Fruit fly (Drosophila melanogaster) Kc167 (cell line): Measurements from ENCODE around the gene CG13671.

Source experiments
- Myc ChIP-seq: fragments of >200 bp; optimal IDR thresholded peaks from 2 replicates; lab custom pipeline; 2017; ENCODE audit warnings: missing external identifiers
- Sin3A ChIP-seq: fragments of >200 bp; optimal IDR thresholded peaks from 2 replicates; lab custom pipeline; 2018; ENCODE audit warnings: missing external identifiers
- h ChIP-seq: fragments of >200 bp; optimal IDR thresholded peaks from 3 replicates; lab custom pipeline; 2018; ENCODE audit warnings: missing external identifiers
- insv ChIP-seq: fragments of >200 bp; optimal IDR thresholded peaks from 3 replicates; lab custom pipeline; 2018; ENCODE audit warnings: missing external identifiers
- psq ChIP-seq: fragments of >200 bp; optimal IDR thresholded peaks from 2 replicates; lab custom pipeline; 2017; ENCODE audit warnings: missing external identifiers
- ttk ChIP-seq: sonication (Bioruptor generic); optimal IDR thresholded peaks from 2 replicates; lab custom pipeline; 2017; ENCODE audit warnings: missing external identifiers

The CG13671 gene

DNA sequence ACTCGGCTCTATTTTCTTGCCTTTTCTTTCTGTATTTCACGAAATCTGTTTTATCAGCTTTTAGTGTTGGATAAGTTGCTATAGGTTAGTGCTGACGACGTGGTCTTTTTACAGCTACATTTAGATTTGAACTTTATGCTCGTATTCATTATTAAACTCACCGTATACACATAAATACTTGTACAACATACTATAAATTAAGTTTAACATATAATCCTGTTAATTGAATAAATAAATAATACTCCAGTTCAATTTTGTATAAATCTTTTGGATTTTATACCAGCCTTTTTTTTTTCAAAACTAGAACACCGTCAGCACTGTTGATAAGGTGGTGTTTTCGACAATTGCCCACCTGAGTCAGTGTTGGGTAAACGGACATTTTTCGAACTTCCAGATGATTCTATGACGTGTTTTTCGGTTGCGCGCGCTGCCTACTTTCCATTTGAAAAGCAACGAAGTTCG lies 9.1 kb downstream of the CG13671 start, which contains the start of gene BI-1:
Gene BI-1, minus strand, starts transcription at position 51 of the 462 bp plus-strand sequence.
- TF ChIP-seq insv (lab: Kevin White, UChicago): no peak

DNA sequence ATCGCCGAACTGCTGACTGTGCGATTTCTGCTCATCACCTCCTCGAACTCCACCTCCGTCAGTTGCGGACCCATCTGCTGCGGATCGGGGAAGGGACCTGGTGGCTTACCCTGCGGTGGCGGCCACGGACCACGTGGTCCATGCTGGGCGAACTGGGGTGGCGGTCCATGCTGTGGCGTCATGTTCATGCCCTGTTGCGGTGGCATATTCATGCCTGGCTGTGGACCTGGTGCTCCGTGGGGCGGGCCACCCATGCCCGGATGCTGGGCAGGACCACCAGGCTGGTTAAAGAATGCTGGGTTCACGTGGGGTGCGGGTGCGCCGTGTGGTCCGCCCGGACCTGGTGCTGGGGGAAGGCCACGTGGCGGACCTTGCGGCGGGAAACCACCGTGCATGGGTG lies 12.4 kb downstream of the CG13671 start:
- TF ChIP-seq insv (lab: Kevin White, UChicago) (no peak), Myc (lab: Kevin White, UChicago) (no peak), ttk (lab: Kevin White, UChicago) (no peak), Sin3A (no peak), h (lab: Kevin White, UChicago) (no peak), psq (lab: Kevin White, UChicago) (no peak)

DNA sequence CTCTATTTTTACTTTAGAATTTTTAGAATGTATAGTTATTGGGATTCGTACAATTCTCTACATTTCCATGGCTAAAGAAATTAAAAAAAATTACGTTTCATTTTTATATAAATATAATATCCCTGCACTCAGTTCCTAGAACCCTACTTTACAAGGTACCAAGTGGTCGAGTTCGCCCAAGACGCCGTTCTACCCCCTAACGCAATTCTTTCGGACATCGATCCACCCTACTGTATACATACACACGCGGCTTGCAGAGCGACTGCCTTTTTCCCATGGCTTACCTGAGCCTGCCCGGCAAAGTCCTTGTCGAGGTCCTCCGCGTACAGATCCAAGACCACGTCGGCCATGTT lies 14.9 kb downstream of the CG13671 start:
- TF ChIP-seq insv (lab: Kevin White, UChicago) (no peak), psq (lab: Kevin White, UChicago) (no peak), Myc (lab: Kevin White, UChicago) (no peak), h (lab: Kevin White, UChicago) (no peak), Sin3A (no peak), ttk (lab: Kevin White, UChicago) (no peak)

DNA sequence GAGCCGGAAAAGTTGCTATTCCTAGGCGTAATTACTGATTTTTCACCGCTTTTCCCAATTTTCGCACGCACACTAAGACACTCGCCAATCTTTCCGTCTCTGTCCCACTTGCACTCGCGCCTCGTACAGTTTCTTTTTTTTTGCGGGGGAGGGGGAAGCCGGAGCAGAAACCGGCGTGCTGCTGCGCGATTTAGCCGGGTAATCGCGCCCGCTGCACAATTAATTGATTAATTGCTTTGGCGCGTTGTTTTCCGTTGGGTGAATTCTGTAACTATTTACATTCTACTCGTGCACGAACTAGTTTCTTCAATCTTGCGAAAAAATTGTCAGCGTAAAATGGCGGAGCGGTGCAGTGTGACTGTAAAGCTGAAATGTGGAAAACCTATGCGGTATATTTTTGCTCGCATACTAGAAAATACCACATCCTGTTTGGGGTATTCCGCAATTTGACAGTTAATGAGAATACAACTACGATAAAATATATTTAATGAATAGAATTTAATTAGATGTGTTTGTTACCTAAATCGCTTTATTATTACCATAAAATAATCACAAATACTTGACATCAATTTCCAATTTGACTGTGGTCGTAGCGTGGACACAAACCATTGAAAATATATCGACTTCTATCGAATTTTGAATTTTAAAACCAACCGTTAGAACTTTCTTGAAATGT lies 15.4 kb downstream of the CG13671 start, which contains the start of gene Cpsf6:
Gene Cpsf6, minus strand, starts transcription at position 362 of the 676 bp plus-strand sequence.
- no peak for TF ChIP-seq Myc (lab: Kevin White, UChicago)
- TF ChIP-seq h (lab: Kevin White, UChicago): no peak
- no peak for TF ChIP-seq Sin3A

DNA sequence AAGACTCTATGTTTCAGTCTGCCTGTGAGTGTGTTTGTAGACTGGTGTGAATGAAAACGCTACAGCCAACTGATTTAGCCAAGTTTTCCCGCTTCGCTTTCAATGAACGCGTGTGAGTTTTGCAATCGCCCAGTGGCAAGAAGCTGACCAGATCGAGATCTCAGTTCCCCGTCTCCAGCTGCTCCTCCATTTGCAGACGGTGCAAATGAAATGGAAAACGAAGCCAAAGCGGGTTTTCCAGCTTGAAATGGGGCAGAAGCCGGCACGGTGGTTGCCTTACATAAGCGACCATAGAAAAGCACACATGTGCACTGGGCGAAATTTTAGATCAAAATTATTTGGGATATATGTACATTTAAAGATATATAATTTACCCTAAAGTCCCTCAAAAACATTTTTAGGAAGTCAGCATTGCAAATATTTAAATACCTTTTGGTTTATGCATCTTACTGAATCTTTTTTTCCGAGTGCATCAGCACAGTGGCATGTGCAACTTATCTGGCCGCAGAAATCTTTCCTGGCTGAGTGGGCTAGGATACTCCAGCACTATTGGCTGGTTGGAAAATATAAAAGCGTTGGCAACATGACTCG lies 19.1 kb downstream of the CG13671 start, which contains the start of gene CG43059:
Gene CG43059, minus strand, starts transcription at position 51 of the 591 bp plus-strand sequence.
- TF ChIP-seq Sin3A (no peak), Myc (lab: Kevin White, UChicago) (no peak), psq (lab: Kevin White, UChicago) (no peak), h (lab: Kevin White, UChicago) (no peak), ttk (lab: Kevin White, UChicago) (no peak), insv (lab: Kevin White, UChicago) (no peak)

DNA sequence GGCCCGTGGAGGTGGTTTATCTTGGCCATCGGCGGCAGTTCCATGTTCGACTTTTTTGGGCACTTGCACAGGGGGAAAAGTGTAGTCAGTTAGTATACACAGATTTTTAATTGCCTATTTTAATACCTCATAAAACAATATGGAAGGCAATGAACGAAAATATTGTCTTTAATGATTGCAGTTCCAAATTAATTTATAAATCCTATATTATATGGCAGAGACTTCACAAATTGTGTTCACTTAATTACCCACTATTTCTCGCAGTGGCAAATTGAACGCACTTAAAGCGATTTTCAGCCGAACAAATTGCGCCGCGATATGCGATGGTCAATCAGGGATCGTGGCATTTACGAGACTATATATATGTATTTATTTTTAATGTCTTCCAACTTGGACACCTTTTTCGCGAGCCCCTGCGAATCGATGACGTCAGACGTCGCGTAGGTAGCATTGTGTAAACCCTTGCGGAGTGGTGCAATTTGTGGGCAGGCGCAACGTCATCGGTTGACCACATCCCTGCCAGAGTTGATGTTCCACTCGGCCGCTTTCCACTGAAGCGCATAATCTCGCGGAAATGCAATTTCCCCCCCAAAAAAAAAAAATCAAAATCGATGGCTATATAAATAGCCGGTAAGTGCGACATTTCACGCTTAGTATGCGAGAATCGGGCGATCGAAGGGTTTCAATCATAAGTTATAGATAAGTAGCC lies 20.4 kb downstream of the CG13671 start, which contains the start of gene CG13670:
Gene CG13670, plus strand, starts transcription at position 659 of the 709 bp plus-strand sequence.
- TF ChIP-seq insv (lab: Kevin White, UChicago): no peak
- no peak for TF ChIP-seq ttk (lab: Kevin White, UChicago)
- no peak for TF ChIP-seq psq (lab: Kevin White, UChicago)

DNA sequence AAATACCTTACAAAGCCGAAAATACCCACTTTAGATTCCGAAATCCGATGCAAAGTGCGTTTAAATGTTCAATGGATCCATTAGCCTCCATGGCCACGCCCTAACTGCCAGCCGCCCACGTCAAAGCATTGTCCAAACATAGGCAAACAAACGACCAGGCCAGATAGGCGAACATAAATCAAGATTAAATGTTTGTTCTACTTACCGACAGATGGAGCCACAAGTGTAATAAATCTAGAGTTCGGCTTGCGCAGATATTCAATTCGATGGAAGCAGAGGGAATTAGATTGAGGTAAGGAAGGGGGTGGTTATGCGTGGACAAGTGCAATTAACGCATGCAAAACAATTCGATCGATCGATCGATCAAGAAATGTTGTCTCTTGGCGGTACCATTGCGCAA lies 24.0 kb downstream of the CG13671 start:
- TF ChIP-seq Myc (lab: Kevin White, UChicago) (no peak), h (lab: Kevin White, UChicago) (no peak), ttk (lab: Kevin White, UChicago) (no peak), psq (lab: Kevin White, UChicago) (no peak), Sin3A (no peak), insv (lab: Kevin White, UChicago) (no peak)

DNA sequence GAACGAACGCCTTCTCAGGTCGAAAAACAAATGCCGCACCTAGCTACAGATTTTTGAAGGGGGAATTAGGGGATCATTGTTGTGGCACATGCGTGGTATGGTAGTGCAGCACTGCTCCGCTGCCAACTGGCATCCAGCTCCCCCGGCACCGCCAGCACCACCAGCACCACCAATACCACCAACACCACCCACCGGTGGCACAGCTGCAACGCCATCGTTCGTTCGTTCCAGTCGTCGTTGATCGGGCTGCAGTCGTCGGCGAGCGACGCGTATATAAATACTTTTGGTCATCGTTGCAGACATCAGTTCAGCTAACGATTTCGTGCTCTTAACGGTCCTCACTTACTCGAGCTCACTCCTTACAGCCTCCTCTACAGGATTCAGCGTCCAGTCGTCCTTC lies 25.7 kb downstream of the CG13671 start, which contains the start of gene CG34461:
Gene CG34461, plus strand, starts transcription at position 301 of the 400 bp plus-strand sequence.
- TF ChIP-seq insv (lab: Kevin White, UChicago): no peak
- TF ChIP-seq h (lab: Kevin White, UChicago): no peak
- no peak for TF ChIP-seq ttk (lab: Kevin White, UChicago)
- TF ChIP-seq psq (lab: Kevin White, UChicago): no peak
- TF ChIP-seq Myc (lab: Kevin White, UChicago): no peak
- TF ChIP-seq Sin3A: no peak

DNA sequence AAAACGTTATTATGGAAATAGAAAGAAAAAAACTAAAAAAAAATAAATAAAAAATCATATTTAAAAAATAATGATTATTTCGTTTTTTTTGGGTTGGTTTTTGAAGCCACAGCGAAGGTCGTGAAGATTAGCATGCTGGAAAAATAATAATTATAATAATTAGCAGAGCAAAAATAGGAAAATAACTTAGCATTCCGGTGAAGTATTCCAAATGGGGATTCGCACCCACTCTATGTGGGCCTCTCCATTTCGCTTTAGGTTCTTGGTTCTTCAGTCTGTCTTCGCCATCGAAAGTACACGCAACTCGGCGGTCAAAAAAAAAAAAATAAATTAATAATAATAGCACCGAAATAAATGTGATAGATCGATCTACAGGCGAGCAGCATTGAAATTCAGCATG lies 28.4 kb downstream of the CG13671 start, which contains the start of gene CG34462:
Gene CG34462, plus strand, starts transcription at position 301 of the 400 bp plus-strand sequence.
- no peak for TF ChIP-seq ttk (lab: Kevin White, UChicago)
- no peak for TF ChIP-seq psq (lab: Kevin White, UChicago)
- no peak for TF ChIP-seq Myc (lab: Kevin White, UChicago)
- no peak for TF ChIP-seq h (lab: Kevin White, UChicago)
- TF ChIP-seq insv (lab: Kevin White, UChicago): no peak
- TF ChIP-seq Sin3A: no peak

DNA sequence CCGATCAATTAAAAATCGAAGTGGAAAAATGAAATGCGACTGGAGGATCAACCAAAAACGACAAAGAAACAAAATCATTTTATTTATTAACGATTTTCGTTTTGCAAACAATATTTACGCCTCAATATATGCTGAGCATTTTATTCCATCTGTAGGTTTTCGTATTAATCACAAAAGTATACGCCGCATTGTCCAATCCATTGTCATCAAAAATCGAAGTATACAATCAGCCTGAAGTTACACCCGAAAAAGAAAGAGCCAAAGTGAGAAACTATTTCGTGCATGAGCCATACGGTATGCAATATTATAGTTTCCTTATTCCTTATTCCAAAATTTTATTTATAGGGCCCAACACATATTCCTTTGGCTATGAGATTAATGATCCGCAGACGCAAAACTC lies 29.1 kb downstream of the CG13671 start:
- TF ChIP-seq insv (lab: Kevin White, UChicago) (no peak), Myc (lab: Kevin White, UChicago) (no peak), h (lab: Kevin White, UChicago) (no peak), psq (lab: Kevin White, UChicago) (no peak), ttk (lab: Kevin White, UChicago) (no peak), Sin3A (no peak)

DNA sequence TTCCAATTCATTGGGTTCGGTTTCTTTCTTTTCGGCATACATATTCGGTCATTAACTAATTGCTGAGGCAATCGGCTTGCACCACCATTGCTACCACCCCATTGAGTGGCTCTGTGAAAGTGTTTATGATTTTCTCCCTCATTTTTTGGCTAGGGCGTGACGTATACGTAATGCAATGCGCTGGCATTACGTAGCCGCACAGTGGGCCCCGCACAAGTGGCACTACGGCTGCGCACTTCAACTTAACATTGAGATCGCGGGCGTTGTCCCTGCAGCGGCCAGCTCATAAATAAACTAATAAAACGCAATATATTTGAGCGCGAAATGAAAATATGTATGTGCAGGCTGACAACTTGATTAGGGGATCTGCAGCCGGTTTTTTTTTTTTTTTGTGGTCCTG lies 31.6 kb downstream of the CG13671 start:
- no peak for TF ChIP-seq Sin3A
- no peak for TF ChIP-seq h (lab: Kevin White, UChicago)
- no peak for TF ChIP-seq ttk (lab: Kevin White, UChicago)
- TF ChIP-seq psq (lab: Kevin White, UChicago): no peak

DNA sequence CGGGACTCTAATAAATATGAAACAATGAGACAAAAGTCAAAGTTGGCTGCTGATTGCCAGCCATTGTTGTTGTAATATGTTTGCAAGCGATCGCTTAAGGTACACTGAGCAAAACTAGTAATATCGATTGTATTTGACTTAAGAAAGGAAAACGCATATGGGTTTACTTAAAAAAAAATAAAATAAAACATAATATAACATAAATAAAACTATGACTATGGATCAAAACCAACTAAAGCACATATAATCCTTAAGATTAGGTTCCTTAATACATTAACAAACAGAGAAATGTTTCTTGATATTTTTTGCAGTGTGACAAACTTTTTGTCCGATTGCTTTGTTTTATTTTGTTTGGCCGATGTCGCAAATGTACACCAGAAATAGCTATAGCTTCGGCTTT lies 33.7 kb downstream of the CG13671 start:
- TF ChIP-seq psq (lab: Kevin White, UChicago): no peak
- TF ChIP-seq ttk (lab: Kevin White, UChicago): no peak
